Fruit fly (Drosophila melanogaster): ENCODE data around the gene Rab7.
A peak's percentile ranks its signal among the peaks of the same experiment; 100 is the strongest.

The Rab7 gene

dm6 chr3R:24038736-24039556 is 46.1 kb downstream of the Rab7 start, which contains the start of gene Miro:
Gene Miro (minus strand): TSS chr3R:24038847.
- peak; percentile 70 for TF ChIP-seq br (GFP tag; optimal IDR thresholded peaks at IDR 0.05)
- TF ChIP-seq fru (GFP tag; optimal IDR thresholded peaks at IDR 0.05), result peak; percentile 25
- no peak for TF ChIP-seq CG9705 (GFP tag; optimal IDR thresholded peaks at IDR 0.05)
- peak; percentile 70 for TF ChIP-seq Hnf4 (GFP tag; optimal IDR thresholded peaks at IDR 0.05)
- no peak for TF ChIP-seq Vsx2 (GFP tag; optimal IDR thresholded peaks at IDR 0.05; ENCODE audit: partially characterized antibody)
- no peak for TF ChIP-seq dsf (GFP tag; optimal IDR thresholded peaks at IDR 0.05; ENCODE audit: borderline replicate concordance)
- TF ChIP-seq OdsH (GFP tag; optimal IDR thresholded peaks at IDR 0.05), result peak; percentile 68
- peak; percentile 72 for TF ChIP-seq rgr (GFP tag; optimal IDR thresholded peaks at IDR 0.05)
- TF ChIP-seq dmrt93B (GFP tag; optimal IDR thresholded peaks at IDR 0.05), result no peak
- no peak for TF ChIP-seq CG32264 (GFP tag; optimal IDR thresholded peaks at IDR 0.05)
- TF ChIP-seq Myc (optimal IDR thresholded peaks at IDR 0.05), result no peak
- TF ChIP-seq Abd-B (GFP tag; optimal IDR thresholded peaks at IDR 0.05), result no peak
- peak; percentile 39 for TF ChIP-seq psq (GFP tag; optimal IDR thresholded peaks at IDR 0.05)
- peak; percentile 87 for TF ChIP-seq Jra (GFP tag; optimal IDR thresholded peaks at IDR 0.05)
- no peak for TF ChIP-seq N (GFP tag; optimal IDR thresholded peaks at IDR 0.05)
- peak; percentile 66 for TF ChIP-seq h (GFP tag; optimal IDR thresholded peaks at IDR 0.05)
- no peak for TF ChIP-seq pan (optimal IDR thresholded peaks at IDR 0.05)
- peak; percentile 8 for TF ChIP-seq ey (GFP tag; optimal IDR thresholded peaks at IDR 0.05)
- peak; percentile 36 for TF ChIP-seq Sp1 (GFP tag; optimal IDR thresholded peaks at IDR 0.05)
- peak; percentile 96 for TF ChIP-seq Hr83 (GFP tag; optimal IDR thresholded peaks at IDR 0.05; ENCODE audit: poor library complexity, severe bottlenecking)
- TF ChIP-seq jim (GFP tag; optimal IDR thresholded peaks at IDR 0.05), result peak; percentile 73
- peak in 1 of 2 experiments; percentile 46 for TF ChIP-seq foxo (GFP tag; optimal IDR thresholded peaks at IDR 0.05)
